Fruit fly (Drosophila melanogaster) whole organism, embryonic: Measurements from ENCODE around the gene RabX6.
A peak's percentile ranks its signal among the peaks of the same experiment; 100 is the strongest.

ENCODE experiments used
- C15 ChIP-seq: fragments of 200-800 bp; sonication (Bioruptor generic); IDR thresholded peaks from 3 replicates; pipeline ENCODE4 v1.3.6; 2022; ENCODE audit warnings: missing biosample characterization, missing genetic modification characterization
- CG10959 ChIP-seq: fragments of 200-800 bp; sonication (Bioruptor generic); IDR thresholded peaks from 2 replicates; pipeline ENCODE4 v1.3.6; 2022; ENCODE audit warnings: missing biosample characterization, missing genetic modification characterization
- CG11398 ChIP-seq: fragments of 200-800 bp; sonication (Bioruptor generic); optimal IDR thresholded peaks from 2 replicates; lab custom pipeline; 2016; ENCODE audit warnings: missing biosample characterization, missing genetic modification characterization
- CG12104 ChIP-seq: fragments of 200-800 bp; sonication (Bioruptor generic); optimal IDR thresholded peaks from 3 replicates; lab custom pipeline; 2016; ENCODE audit warnings: missing biosample characterization, missing genetic modification characterization
- CG12236 ChIP-seq: fragments of 200-800 bp; sonication (Bioruptor generic); optimal IDR thresholded peaks from 2 replicates; lab custom pipeline; 2016; ENCODE audit warnings: missing biosample characterization, missing genetic modification characterization
- CG12659 ChIP-seq: fragments of 200-800 bp; sonication (Bioruptor generic); optimal IDR thresholded peaks from 3 replicates; lab custom pipeline; 2017; ENCODE audit warnings: mild to moderate bottlenecking, missing biosample characterization, missing genetic modification reagents, missing genetic modification characterization
- CG12769 ChIP-seq: fragments of 200-800 bp; sonication (Bioruptor generic); optimal IDR thresholded peaks from 2 replicates; lab custom pipeline; 2019; ENCODE audit warnings: missing biosample characterization, mild to moderate bottlenecking, missing genetic modification characterization, moderate library complexity
- CG1602 ChIP-seq: fragments of 200-800 bp; sonication (Bioruptor generic); optimal IDR thresholded peaks from 3 replicates; lab custom pipeline; 2016; ENCODE audit warnings: missing biosample characterization, missing genetic modification characterization
- CG31365 ChIP-seq: fragments of 200-800 bp; sonication (Bioruptor generic); optimal IDR thresholded peaks from 2 replicates; lab custom pipeline; 2018; ENCODE audit warnings: missing biosample characterization, mild to moderate bottlenecking, missing genetic modification characterization
- CG32532 ChIP-seq: fragments of 200-800 bp; sonication (Bioruptor generic); IDR thresholded peaks from 2 replicates; pipeline ENCODE4 v1.3.6; 2022; ENCODE audit warnings: missing biosample characterization, missing genetic modification characterization
- CG7372 ChIP-seq: fragments of 200-800 bp; sonication (Bioruptor generic); IDR thresholded peaks from 2 replicates; pipeline ENCODE4 v1.3.6; 2022; ENCODE audit warnings: missing biosample characterization, missing genetic modification characterization
- CG7786 ChIP-seq: fragments of 200-800 bp; sonication (Bioruptor generic); optimal IDR thresholded peaks from 2 replicates; lab custom pipeline; 2016; ENCODE audit warnings: missing biosample characterization, missing genetic modification characterization
- CG7963 ChIP-seq: fragments of 200-800 bp; sonication (Bioruptor generic); IDR thresholded peaks from 3 replicates; pipeline ENCODE4 v1.3.6; 2022; ENCODE audit warnings: missing biosample characterization, missing genetic modification characterization; ENCODE audit not compliant: partially characterized antibody
- CG8281 ChIP-seq: fragments of 200-800 bp; sonication (Bioruptor generic); optimal IDR thresholded peaks from 2 replicates; lab custom pipeline; 2018; ENCODE audit warnings: missing biosample characterization, mild to moderate bottlenecking, missing genetic modification characterization, moderate library complexity
- CoRest ChIP-seq: fragments of 200-800 bp; sonication (Bioruptor generic); optimal IDR thresholded peaks from 3 replicates; lab custom pipeline; 2018; ENCODE audit warnings: missing biosample characterization, mild to moderate bottlenecking, missing genetic modification characterization, moderate library complexity
- Doc3 ChIP-seq: fragments of 200-800 bp; sonication (Bioruptor generic); IDR thresholded peaks from 3 replicates; pipeline ENCODE4 v1.3.6; 2022; ENCODE audit warnings: missing biosample characterization, missing genetic modification characterization; ENCODE audit not compliant: partially characterized antibody
- Eip74EF ChIP-seq, 2 experiments: fragments of 200-800 bp in 1 of 2; fragments of >200 bp in 1 of 2; sonication (Bioruptor generic) in 1 of 2; optimal IDR thresholded peaks; 2 replicates each; lab custom pipeline; 2017 to 2019; ENCODE audit warnings: missing biosample characterization in 2 of 2, missing genetic modification characterization in 2 of 2, mild to moderate bottlenecking in 1 of 2, moderate library complexity in 1 of 2
- HLHmδ ChIP-seq: fragments of 200-800 bp; sonication (Bioruptor generic); optimal IDR thresholded peaks from 2 replicates; lab custom pipeline; 2018; ENCODE audit warnings: missing biosample characterization, mild to moderate bottlenecking, missing genetic modification characterization, moderate library complexity
- Hand ChIP-seq: fragments of 200-800 bp; sonication (Bioruptor generic); optimal IDR thresholded peaks from 2 replicates; lab custom pipeline; 2017; ENCODE audit warnings: mild to moderate bottlenecking, missing biosample characterization, missing genetic modification reagents, missing genetic modification characterization
- Hr3 ChIP-seq: fragments of 200-800 bp; sonication (Bioruptor generic); optimal IDR thresholded peaks from 3 replicates; lab custom pipeline; 2016; ENCODE audit warnings: missing biosample characterization, missing genetic modification characterization
- Hr78 ChIP-seq, 2 experiments: fragments of 200-800 bp in 1 of 2; fragments of >200 bp in 1 of 2; sonication (Bioruptor generic) in 1 of 2; optimal IDR thresholded peaks; 2 replicates each; lab custom pipeline; 2017 to 2019; ENCODE audit warnings: missing biosample characterization in 2 of 2, missing genetic modification characterization in 2 of 2, mild to moderate bottlenecking in 1 of 2, moderate library complexity in 1 of 2
- Hsf ChIP-seq: fragments of 200-800 bp; sonication (Bioruptor generic); optimal IDR thresholded peaks from 3 replicates; lab custom pipeline; 2016; ENCODE audit warnings: missing biosample characterization, missing genetic modification characterization
- MESR4 ChIP-seq: fragments of 200-800 bp; sonication (Bioruptor generic); optimal IDR thresholded peaks from 2 replicates; lab custom pipeline; 2018; ENCODE audit warnings: missing biosample characterization, mild to moderate bottlenecking, missing genetic modification characterization, moderate library complexity
- Meics ChIP-seq: fragments of 200-800 bp; sonication (Bioruptor generic); optimal IDR thresholded peaks from 2 replicates; lab custom pipeline; 2017; ENCODE audit warnings: missing biosample characterization, mild to moderate bottlenecking, missing genetic modification characterization
- NC2α ChIP-seq: fragments of 200-800 bp; sonication (Bioruptor generic); optimal IDR thresholded peaks from 2 replicates; lab custom pipeline; 2016; ENCODE audit warnings: missing biosample characterization, missing genetic modification characterization
- Nf-YC ChIP-seq: fragments of 200-800 bp; optimal IDR thresholded peaks from 3 replicates; lab custom pipeline; 2019; ENCODE audit warnings: missing biosample characterization, mild to moderate bottlenecking, missing genetic modification characterization, moderate library complexity
- Poxn ChIP-seq: fragments of 200-800 bp; sonication (Bioruptor generic); IDR thresholded peaks from 2 replicates; pipeline ENCODE4 v1.3.6; 2022; ENCODE audit warnings: missing biosample characterization, missing genetic modification characterization
- TFAM ChIP-seq: fragments of 200-800 bp; sonication (Bioruptor generic); optimal IDR thresholded peaks from 2 replicates; lab custom pipeline; 2017; ENCODE audit warnings: missing biosample characterization, missing genetic modification characterization, inconsistent platforms
- abd-A ChIP-seq: fragments of 200-800 bp; sonication (Bioruptor generic); optimal IDR thresholded peaks from 3 replicates; lab custom pipeline; 2019; ENCODE audit warnings: missing biosample characterization, mild to moderate bottlenecking, missing genetic modification characterization, moderate library complexity
- chif ChIP-seq, 2 experiments: fragments of 200-800 bp; sonication (Bioruptor generic); optimal IDR thresholded peaks; 3 replicates each; lab custom pipeline; 2016; ENCODE audit warnings: missing biosample characterization in 2 of 2, missing genetic modification characterization in 2 of 2
- eve ChIP-seq, 2 experiments: fragments of >200 bp; optimal IDR thresholded peaks; 2 replicates each; lab custom pipeline; 2017; ENCODE audit warnings: missing biosample characterization in 2 of 2, missing genetic modification characterization in 2 of 2
- ewg ChIP-seq: fragments of 200-800 bp; sonication (Bioruptor generic); optimal IDR thresholded peaks from 3 replicates; lab custom pipeline; 2017; ENCODE audit warnings: mild to moderate bottlenecking, missing biosample characterization, missing genetic modification reagents, missing genetic modification characterization
- gcm ChIP-seq: fragments of 200-800 bp; sonication (Bioruptor generic); optimal IDR thresholded peaks from 2 replicates; lab custom pipeline; 2019; ENCODE audit warnings: missing biosample characterization, mild to moderate bottlenecking, missing genetic modification characterization, moderate library complexity
- gcm2 ChIP-seq: fragments of 200-800 bp; sonication (Bioruptor generic); optimal IDR thresholded peaks from 2 replicates; lab custom pipeline; 2016; ENCODE audit warnings: missing biosample characterization, missing genetic modification characterization
- gsb-n ChIP-seq: fragments of 200-800 bp; sonication (Bioruptor generic); optimal IDR thresholded peaks from 3 replicates; lab custom pipeline; 2018; ENCODE audit warnings: missing biosample characterization, mild to moderate bottlenecking, missing genetic modification characterization
- h ChIP-seq: fragments of >200 bp; optimal IDR thresholded peaks from 2 replicates; lab custom pipeline; 2017
- jumu ChIP-seq: fragments of 200-800 bp; sonication (Bioruptor generic); optimal IDR thresholded peaks from 3 replicates; lab custom pipeline; 2016; ENCODE audit warnings: missing biosample characterization, missing genetic modification characterization
- oc ChIP-seq: fragments of 200-800 bp; sonication (Bioruptor generic); optimal IDR thresholded peaks from 2 replicates; lab custom pipeline; 2018; ENCODE audit warnings: missing biosample characterization, mild to moderate bottlenecking, missing genetic modification characterization, moderate library complexity
- row ChIP-seq: fragments of 200-800 bp; sonication (Bioruptor generic); IDR thresholded peaks from 3 replicates; pipeline ENCODE4 v1.3.6; 2022; ENCODE audit warnings: missing biosample characterization, missing genetic modification characterization
- sima ChIP-seq: fragments of 200-800 bp; sonication (Bioruptor generic); optimal IDR thresholded peaks from 2 replicates; lab custom pipeline; 2016; ENCODE audit warnings: missing biosample characterization, missing genetic modification characterization
- ssp ChIP-seq: fragments of 200-800 bp; sonication (Bioruptor generic); IDR thresholded peaks from 2 replicates; pipeline ENCODE4 v1.3.6; 2022; ENCODE audit warnings: missing biosample characterization, missing genetic modification characterization
- stwl ChIP-seq: fragments of 200-800 bp; sonication (Bioruptor generic); optimal IDR thresholded peaks from 3 replicates; lab custom pipeline; 2018; ENCODE audit warnings: missing biosample characterization, mild to moderate bottlenecking, missing genetic modification characterization, moderate library complexity
- tgo ChIP-seq: fragments of 200-800 bp; sonication (Bioruptor generic); IDR thresholded peaks from 3 replicates; pipeline ENCODE4 v1.3.6; 2022; ENCODE audit warnings: missing biosample characterization, missing genetic modification characterization
- tna ChIP-seq: fragments of 200-800 bp; sonication (Bioruptor generic); IDR thresholded peaks from 2 replicates; pipeline ENCODE4 v1.3.6; 2022; ENCODE audit warnings: missing biosample characterization, missing genetic modification characterization; ENCODE audit not compliant: partially characterized antibody
- trh ChIP-seq: fragments of 200-800 bp; sonication (Bioruptor generic); optimal IDR thresholded peaks from 2 replicates; lab custom pipeline; 2016; ENCODE audit warnings: missing biosample characterization, missing genetic modification characterization
- wek ChIP-seq: fragments of 200-800 bp; sonication (Bioruptor generic); optimal IDR thresholded peaks from 3 replicates; lab custom pipeline; 2018; ENCODE audit warnings: missing biosample characterization, mild to moderate bottlenecking, missing genetic modification characterization, moderate library complexity

RabX6 gene

DNA sequence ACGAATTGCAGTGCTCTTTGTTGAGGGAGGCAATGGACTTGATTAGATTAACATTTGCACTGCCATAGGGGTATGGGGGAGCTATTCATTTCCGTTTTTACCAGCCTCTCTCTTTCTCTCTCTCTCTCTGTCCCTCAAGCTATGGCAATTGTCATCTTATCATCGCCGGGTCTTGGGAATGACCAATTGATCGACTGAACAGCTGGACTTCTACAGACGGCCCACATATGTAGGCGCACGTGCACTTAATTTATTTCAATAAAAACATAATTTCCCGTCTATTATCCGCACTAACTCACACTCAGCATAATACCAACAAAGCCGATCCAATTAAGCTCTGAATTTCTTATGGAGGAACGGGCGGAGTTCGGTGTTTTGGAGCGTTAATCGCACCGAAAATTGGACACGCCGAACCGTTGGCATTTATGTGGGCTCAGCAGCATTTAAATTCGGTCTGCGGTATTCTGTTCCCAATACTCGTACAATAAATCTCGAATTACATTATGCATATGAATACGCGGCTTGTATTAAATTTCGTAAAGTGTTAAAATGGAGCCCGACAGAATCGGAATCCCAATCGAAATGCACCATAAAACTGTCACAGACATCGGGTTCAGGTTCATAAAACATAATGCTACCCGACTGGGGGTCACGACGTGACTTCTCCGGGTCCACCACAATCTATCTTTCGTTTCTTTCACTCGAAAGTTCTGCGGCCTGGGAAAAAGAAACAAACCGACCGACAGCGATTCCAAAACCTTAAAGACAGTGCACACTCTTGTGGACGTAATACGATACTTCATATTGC, 33.5 kb downstream of the RabX6 start:
- peak in 1 of 2 experiments; percentile 53 for TF ChIP-seq Hr78 (GFP tag; optimal IDR thresholded peaks at IDR 0.05; lab: Kevin White, UChicago)
- no peak for TF ChIP-seq CG7786
- TF ChIP-seq abd-A (tag; lab: Kevin White, UChicago), result peak; percentile 83
- peak; percentile 57 for TF ChIP-seq CG8281
- peak; percentile 91 for TF ChIP-seq gcm
- no peak for TF ChIP-seq chif (GFP tag; optimal IDR thresholded peaks at IDR 0.05; lab: Kevin White, UChicago)
- TF ChIP-seq Hr3 (GFP tag; lab: Kevin White, UChicago), result no peak
- no peak for TF ChIP-seq Hsf (GFP tag; lab: Kevin White, UChicago)
- no peak for TF ChIP-seq CG7963 (GFP tag; lab: Robert Waterston, UW)
- peak; percentile 50 for TF ChIP-seq gsb-n (tag; lab: Kevin White, UChicago)
- TF ChIP-seq CG11398 (GFP tag; lab: Kevin White, UChicago), result no peak
- TF ChIP-seq CoRest (tag; lab: Kevin White, UChicago), result no peak
- peak; percentile 82 for TF ChIP-seq oc (tag; lab: Kevin White, UChicago)
- no peak for TF ChIP-seq tna (GFP tag; lab: Robert Waterston, UW)
- no peak for TF ChIP-seq tgo (GFP tag; lab: Robert Waterston, UW)
- TF ChIP-seq Eip74EF (GFP tag; optimal IDR thresholded peaks at IDR 0.05; lab: Kevin White, UChicago), result no peak
- TF ChIP-seq Meics (GFP tag; lab: Kevin White, UChicago), result no peak
- no peak for TF ChIP-seq CG12659 (GFP tag; lab: Kevin White, UChicago)
- no peak for TF ChIP-seq trh
- TF ChIP-seq, all 482 proteins: peak for 6

DNA sequence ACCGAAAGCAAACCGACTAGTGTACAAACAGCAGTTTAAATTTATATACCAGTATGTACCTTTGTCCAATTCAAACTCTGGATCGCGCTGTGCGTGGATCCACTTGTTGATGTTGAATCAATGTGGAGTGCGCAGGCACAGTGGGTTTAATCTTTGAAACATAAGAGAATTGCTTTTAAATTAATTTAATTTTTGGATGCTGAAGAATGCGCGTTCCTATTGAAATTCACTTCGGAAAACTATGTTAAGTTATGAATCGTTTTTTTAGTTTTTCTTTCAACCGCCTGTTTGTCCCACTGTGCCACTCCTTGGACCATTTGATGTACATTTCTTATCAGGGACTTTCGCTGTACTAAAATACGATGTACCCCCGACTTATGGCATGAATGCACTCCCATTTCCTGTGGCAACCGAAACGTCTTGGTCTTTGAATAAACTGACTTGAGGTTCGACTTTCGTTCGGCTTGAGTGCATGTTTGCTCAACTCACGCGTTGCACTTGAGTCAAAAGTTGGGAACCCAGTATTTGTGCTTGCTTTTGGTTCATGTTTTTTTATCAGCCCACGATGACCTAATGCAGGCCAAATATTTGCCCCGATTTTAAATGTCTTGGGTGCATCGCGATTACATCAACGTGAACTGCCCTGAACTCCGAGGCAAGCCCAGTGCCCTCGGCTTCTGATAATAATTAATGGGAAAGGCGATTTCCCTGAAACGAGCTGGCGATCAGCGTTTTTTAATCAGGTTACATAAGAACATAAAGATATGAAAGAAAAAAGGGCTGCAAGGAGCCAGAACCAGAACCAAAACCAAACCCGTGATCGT, 34.4 kb downstream of the RabX6 start:
- TF ChIP-seq gcm2 (GFP tag; lab: Kevin White, UChicago) (peak; percentile 89), Poxn (no peak), MESR4 (peak; percentile 42), CG12769 (tag; lab: Kevin White, UChicago) (peak; percentile 58), row (GFP tag; lab: Robert Waterston, UW) (peak; percentile 90), HLHmδ (GFP tag; lab: Kevin White, UChicago) (peak; percentile 80), Hand (GFP tag; lab: Kevin White, UChicago) (peak; percentile 31), sima (peak; percentile 73), CG32532 (peak; percentile 82), NC2α (peak; percentile 89), CG7372 (GFP tag; lab: Robert Waterston, UW) (peak; percentile 77), TFAM (GFP tag; lab: Kevin White, UChicago) (peak; percentile 84), h (lab: Kevin White, UChicago) (no peak), jumu (peak; percentile 94), C15 (GFP tag; lab: Robert Waterston, UW) (peak; percentile 74; the same call in 1 of the 3 replicates), ewg (GFP tag; lab: Kevin White, UChicago) (peak; percentile 84), gcm (peak; percentile 97), wek (peak; percentile 84), CG1602 (GFP tag; lab: Kevin White, UChicago) (peak; percentile 95), CG10959 (GFP tag; lab: Robert Waterston, UW) (peak; percentile 98), CG12104 (GFP tag; lab: Kevin White, UChicago) (peak; percentile 89), CG31365 (tag; lab: Kevin White, UChicago) (peak; percentile 59), Doc3 (no peak), ssp (peak; percentile 85), eve (GFP tag; optimal IDR thresholded peaks at IDR 0.05; lab: Kevin White, UChicago) (peak in 1 of 2 experiments; percentile 96), stwl (peak; percentile 79), Nf-YC (peak; percentile 35), CG12236 (GFP tag; lab: Kevin White, UChicago) (peak; percentile 95)
